Worm (Caenorhabditis elegans) whole organism, late embryonic: Measurements from ENCODE around the gene B0416.5.

Experiments used
- C38D4.7 ChIP-seq: fragments of 200-800 bp; sonication (Bioruptor generic); optimal IDR thresholded peaks from 2 replicates; lab custom pipeline; 2018; ENCODE audit warnings: mild to moderate bottlenecking, missing genetic modification characterization, moderate library complexity, missing compliant biosample characterization
- F13H6.1 ChIP-seq: sonication (generic microtip); optimal IDR thresholded peaks from 2 replicates; lab custom pipeline; 2016; ENCODE audit warnings: missing genetic modification characterization, missing compliant biosample characterization
- ceh-22 ChIP-seq: sonication (generic microtip); optimal IDR thresholded peaks from 2 replicates; lab custom pipeline; 2017; ENCODE audit warnings: missing biosample characterization, missing genetic modification characterization
- dmd-4 ChIP-seq: sonication (generic microtip); optimal IDR thresholded peaks from 2 replicates; lab custom pipeline; 2016; ENCODE audit warnings: borderline replicate concordance, missing genetic modification characterization, missing compliant biosample characterization
- nfya-1 ChIP-seq: sonication (generic microtip); optimal IDR thresholded peaks from 2 replicates; lab custom pipeline; 2017; ENCODE audit warnings: missing genetic modification characterization, mild to moderate bottlenecking, missing compliant biosample characterization, antibody characterized with exemption, moderate library complexity
- nhr-11 ChIP-seq: fragments of 150-350 bp; optimal IDR thresholded peaks from 2 replicates; lab custom pipeline; 2014; ENCODE audit warnings: missing biosample characterization, missing genetic modification characterization
- pros-1 ChIP-seq: fragments of 150-350 bp; optimal IDR thresholded peaks from 2 replicates; lab custom pipeline; 2014; ENCODE audit warnings: missing biosample characterization, missing genetic modification reagents, missing genetic modification characterization

DNA sequence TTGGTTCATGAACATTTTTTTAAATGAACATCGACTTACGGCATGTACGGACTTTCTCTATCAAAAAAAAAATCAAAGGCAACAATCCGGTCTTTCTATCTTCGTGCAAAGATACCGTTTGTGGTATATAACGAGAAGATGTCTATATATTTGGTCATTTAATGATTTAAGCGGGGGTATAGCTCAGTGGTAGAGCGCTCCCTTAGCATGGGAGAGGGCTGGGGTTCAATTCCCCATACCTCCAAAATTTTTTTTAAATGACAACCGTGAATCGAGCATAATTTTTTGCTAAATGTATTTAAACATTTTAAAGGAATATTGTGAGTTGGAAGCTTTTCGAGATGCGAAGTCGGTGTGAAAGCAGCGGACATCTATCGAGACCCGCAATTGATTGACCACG lies 32.0 kb downstream of the B0416.5 start:
- no peak for TF ChIP-seq dmd-4 (tag; lab: Kevin White, UChicago)
- TF ChIP-seq C38D4.7 (GFP tag; lab: Kevin White, UChicago): no peak
- TF ChIP-seq nhr-11 (tag; lab: Kevin White, UChicago): no peak
- no peak for TF ChIP-seq F13H6.1 (tag; lab: Kevin White, UChicago)
- TF ChIP-seq ceh-22 (tag; lab: Kevin White, UChicago): no peak
- TF ChIP-seq nfya-1: no peak
- TF ChIP-seq pros-1 (tag; lab: Kevin White, UChicago): no peak
